Worm (Caenorhabditis elegans) whole organism, dauer: Measurements from ENCODE around the gene nhr-8.

ENCODE experiments used
- unc-62 ChIP-seq: sonication (generic microtip); optimal IDR thresholded peaks from 2 replicates; lab custom pipeline; 2017; ENCODE audit warnings: missing biosample characterization, missing genetic modification reagents, missing genetic modification characterization

Gene nhr-8

DNA sequence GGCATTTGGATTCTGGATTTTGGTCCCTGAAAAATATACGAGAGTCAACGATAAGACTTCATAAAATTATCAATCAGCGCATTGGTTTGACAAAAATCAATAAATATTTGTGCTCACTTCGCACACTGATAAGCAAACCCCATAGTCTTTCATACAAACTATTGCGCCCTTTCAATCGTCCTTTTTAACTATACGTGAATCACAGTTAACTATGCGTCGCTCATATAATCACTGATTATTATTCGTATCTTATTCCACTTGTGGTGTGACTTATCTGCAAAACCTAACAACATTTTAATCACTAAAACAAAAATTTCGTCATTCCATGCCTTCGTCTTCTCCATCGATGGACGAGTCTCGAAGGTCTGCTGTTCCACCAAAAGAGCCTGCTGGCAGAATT lies at the start of gene nhr-8:
TSS of gene nhr-8 (plus strand) at position 160 of the 400 bp plus-strand sequence.
- TF ChIP-seq unc-62 (GFP tag; lab: Kevin White, UChicago): no peak

DNA sequence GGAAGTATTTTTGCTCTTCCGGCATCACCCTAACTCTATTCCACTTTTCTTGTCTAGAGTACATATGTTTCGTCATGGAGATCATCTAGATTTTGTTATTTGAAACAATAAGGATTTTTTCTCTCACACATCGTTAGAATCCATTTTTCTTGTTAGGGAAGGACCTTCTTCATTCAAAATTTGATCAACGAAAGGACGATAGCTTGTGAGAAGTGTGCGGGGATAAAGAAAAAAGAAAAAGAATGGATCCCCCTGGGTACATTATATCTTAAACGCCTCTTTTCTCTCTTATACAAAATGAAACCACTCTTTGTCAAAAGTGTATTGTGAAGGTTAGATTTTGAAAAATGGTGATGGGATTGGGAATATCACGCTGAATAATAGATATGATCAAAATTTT lies 49.2 kb upstream of the nhr-8 start:
- no peak for TF ChIP-seq unc-62 (GFP tag; lab: Kevin White, UChicago)

DNA sequence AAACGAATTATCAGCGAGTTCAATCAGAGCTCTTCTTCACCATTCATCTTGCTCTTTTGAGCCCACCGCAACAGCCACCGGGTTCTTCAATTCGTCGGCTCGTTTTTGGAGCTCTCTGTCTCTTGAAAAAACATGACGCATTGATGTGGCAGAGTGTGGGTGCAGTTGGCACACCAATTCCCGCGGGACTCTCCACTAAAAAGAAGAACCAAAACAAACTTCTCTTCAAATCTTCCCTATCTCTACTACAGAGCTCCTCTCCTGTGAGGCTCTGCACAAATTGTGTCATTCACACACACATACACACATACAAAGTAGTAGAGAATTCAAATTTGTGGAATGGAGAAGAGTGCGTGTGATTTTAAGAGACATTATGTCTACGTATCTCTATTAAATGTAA lies 47.8 kb upstream of the nhr-8 start:
- no peak for TF ChIP-seq unc-62 (GFP tag; lab: Kevin White, UChicago)

DNA sequence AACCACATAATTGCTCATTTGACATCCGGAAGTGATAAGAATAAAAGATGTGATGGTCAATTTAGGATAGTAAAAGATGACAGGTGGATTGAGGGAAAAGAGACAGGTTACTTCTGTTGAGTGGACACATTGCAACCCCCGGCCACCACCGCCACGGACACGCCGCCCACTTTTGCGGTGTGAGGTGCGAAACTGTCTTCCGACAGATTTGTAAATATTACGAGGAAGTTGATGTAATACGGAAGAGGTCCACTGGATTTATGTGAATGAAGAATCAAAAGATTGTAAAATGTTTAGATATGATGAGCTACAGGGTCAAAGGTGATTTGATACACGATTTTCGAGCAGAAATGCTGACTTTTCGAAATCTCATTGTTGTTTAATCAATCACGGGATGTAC lies 37.9 kb upstream of the nhr-8 start, which contains the start of gene C08G9.2:
TSS of gene C08G9.2 (minus strand) at position 101 of the 400 bp plus-strand sequence.
- TF ChIP-seq unc-62 (GFP tag; lab: Kevin White, UChicago): no peak

DNA sequence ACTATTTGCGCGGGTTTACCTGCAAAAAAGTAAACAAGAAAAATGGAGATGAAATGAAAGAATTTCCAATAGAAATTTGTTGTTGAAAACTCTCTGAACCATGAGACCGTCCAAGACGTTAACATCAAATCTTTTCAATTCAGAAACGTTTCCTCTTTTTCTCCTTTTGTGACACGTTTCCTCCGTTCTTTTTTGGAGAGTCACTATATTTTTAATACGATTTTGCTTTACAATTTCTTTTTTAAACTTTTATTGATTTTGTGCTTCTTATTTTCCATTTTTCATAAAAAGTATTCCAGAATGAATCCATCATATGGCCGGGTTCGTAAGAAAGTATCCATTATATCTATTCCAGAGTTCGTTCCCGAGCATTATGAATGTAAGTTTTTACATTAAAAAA lies 35.9 kb upstream of the nhr-8 start, which contains the start of gene itr-1:
TSS of gene itr-1 (plus strand) at position 301 of the 400 bp plus-strand sequence.
- no peak for TF ChIP-seq unc-62 (GFP tag; lab: Kevin White, UChicago)

DNA sequence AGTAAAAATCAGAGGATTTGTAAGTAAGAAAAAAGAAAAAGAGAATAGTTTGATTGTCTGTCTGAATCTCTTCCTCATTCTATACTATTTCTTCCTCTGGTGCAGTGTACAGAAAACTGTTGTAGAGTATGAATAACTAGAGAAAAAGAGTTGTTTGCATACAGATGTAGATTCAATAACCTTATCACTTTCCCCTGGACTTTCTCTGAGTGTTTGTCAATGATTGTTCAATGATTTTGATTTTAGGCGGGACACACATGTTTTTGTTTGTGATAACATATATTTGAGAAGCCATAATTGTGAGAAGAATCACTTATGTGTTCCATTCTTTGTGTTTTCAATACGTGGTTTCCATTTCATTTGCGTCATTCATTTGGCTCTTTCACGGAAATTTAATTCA lies 31.7 kb upstream of the nhr-8 start:
- TF ChIP-seq unc-62 (GFP tag; lab: Kevin White, UChicago): no peak

DNA sequence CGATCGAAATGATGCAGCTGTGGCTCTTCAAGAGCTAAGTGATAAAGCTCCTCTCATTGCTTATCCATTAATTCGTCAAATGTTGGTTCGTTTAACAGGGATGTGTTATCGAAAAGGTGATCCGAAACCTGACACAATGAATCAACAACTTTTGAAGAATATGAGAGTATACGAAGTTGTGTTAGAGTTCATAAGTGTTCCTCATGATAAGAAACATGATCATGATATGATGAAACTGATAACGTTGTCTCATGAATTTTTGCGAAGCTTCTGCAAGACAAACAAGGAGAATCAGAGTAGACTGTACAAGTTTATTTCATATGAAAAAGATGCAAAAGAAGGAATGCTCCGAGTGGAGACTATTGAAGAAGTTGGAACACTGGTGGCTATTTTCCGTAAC lies 21.5 kb upstream of the nhr-8 start:
- TF ChIP-seq unc-62 (GFP tag; lab: Kevin White, UChicago): no peak

DNA sequence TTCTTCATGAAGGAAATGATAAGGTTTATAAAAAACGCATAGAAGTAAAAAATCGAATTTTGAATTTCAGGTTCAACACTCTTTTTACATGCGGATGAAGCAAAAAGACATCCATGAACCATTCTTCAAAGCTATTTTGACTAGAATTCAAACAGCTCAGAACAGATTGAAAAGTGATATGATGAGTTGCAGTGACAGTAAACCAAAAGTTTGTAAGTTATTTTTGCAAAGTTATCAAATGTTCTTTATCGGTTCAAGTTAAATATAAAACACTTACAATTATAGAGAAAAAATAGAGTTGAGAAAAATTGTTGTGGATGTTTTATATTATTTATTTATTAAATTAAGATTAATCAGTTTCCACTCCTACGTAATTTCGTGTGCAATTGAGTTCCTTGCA lies 18.3 kb upstream of the nhr-8 start:
- TF ChIP-seq unc-62 (GFP tag; lab: Kevin White, UChicago): no peak

DNA sequence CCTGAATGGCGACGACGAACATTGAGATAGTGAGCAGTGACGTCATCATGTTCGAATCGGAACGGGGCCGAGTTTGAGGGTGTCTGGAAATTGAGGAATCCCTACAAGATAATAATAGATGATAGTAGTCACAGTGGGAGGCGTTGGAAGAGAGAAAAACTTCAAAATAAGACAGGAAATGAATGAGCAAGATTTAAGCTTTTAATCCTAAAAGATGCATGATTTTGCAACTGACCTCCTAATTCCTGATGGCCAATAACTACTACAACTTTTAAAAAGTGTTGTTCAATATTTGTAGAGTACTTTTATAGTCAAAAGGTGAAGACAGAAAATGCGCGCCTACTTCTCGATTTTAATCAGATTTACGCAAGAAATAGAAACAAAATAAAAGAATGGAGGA lies 12.5 kb upstream of the nhr-8 start, which contains the start of gene flp-13:
TSS of gene flp-13 (minus strand) at position 101 of the 400 bp plus-strand sequence.
- TF ChIP-seq unc-62 (GFP tag; lab: Kevin White, UChicago): no peak

DNA sequence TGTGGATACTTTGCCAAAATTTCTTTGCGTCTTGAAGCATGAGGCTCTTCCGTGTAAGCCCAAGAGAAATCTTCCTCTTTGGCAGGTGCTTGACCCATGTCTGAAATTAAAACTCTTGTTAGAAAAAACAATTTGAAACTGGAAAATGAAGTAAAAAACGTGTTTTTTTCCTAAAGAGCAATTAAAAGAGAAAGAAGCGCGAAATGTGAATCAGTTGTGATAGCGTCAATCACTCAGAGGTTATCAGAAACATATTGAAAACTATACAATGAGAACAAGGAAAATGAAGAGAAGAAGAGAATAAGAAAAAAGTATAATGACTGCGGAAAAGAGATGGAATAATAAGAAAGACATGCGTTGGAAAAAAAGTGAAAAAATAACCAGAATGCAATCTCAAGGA lies 4.0 kb upstream of the nhr-8 start, which contains the start of gene F33D4.4:
TSS of gene F33D4.4 (minus strand) at position 101 of the 400 bp plus-strand sequence.
- TF ChIP-seq unc-62 (GFP tag; lab: Kevin White, UChicago): no peak

DNA sequence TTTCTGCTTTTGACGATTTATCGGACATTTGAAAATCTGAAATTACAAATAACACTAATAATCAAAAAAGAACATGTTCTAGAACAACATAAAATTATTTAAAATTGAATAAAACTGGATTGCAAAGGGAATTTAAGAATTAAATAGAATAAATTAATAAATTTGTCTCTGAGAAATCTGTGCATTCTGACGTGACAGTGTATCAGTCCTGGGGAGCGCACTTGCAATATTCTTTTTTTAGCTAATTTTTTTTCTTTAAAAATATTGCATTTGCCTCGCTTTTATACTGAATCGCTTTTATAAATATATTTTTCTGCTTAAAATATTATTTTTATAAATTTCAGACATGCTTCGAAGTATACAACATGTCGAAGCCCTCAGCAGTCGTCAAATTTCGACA lies 1.1 kb upstream of the nhr-8 start, which contains the start of the genes mrpl-1, emc-6 and mrps-24:
TSS of gene mrpl-1 (minus strand) at position 1 of the 400 bp plus-strand sequence.
TSS of gene emc-6 (minus strand) at position 36 of the 400 bp plus-strand sequence.
TSS of gene mrps-24 (plus strand) at position 345 of the 400 bp plus-strand sequence.
- TF ChIP-seq unc-62 (GFP tag; lab: Kevin White, UChicago): no peak

DNA sequence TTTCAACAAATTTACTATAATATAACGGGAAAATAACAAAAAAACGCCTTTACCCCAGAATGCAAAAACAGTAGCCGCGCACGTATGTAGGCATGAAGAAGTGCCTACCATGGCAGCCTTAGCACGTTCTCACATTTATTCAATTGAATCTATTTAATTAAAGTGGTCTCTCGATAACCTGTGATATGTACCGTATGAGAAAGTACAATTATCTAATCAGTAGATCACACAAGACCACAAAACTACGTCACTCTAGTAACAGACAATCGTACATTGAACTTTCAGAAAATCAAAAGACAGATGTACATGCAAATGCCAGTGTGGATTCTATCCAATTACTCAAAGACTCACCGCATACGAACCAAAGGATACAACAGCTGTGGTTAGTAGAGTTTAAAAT lies 1.5 kb downstream of the nhr-8 start:
- no peak for TF ChIP-seq unc-62 (GFP tag; lab: Kevin White, UChicago)

DNA sequence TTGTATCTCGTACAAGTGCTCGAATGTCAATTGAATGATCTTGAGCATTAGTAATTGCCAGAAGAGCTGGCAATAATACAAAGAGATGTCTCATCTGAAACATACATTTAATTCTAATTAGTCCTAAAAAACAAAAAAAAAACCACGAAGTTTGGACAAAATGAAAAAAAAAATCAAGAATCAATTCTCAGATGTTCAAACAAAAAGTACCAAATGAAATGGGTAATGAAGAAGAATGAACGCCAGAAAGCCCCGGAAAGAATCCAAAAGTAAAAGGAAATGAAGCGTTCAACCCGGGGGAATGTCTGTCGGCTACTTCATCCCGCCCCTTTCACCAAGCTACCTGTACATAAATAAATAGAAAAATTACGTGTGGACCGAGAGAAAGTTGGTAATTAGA lies 7.1 kb downstream of the nhr-8 start, which contains the start of gene F33D4.6:
TSS of gene F33D4.6 (minus strand) at position 101 of the 400 bp plus-strand sequence.
- no peak for TF ChIP-seq unc-62 (GFP tag; lab: Kevin White, UChicago)

DNA sequence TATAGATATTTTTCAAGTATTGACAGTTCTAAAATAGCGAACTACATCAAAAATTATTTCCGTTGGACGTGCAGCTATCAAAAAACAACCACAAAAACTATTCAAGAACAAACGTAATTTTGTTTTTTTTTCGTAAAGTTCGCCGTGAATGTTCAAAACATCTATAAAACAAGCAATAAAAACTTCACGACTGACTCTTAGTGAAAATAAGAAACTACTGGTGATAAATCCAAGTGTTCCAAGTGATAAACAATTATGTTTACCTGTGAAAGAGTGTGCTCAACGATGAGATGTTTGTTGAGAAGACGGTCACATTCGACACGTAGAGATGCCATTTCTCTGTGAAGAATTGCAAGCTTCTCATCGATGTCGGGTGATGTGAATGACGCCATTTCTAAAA lies 12.0 kb downstream of the nhr-8 start, which contains the start of gene C50F7.6:
TSS of gene C50F7.6 (minus strand) at position 394 of the 400 bp plus-strand sequence.
- no peak for TF ChIP-seq unc-62 (GFP tag; lab: Kevin White, UChicago)

DNA sequence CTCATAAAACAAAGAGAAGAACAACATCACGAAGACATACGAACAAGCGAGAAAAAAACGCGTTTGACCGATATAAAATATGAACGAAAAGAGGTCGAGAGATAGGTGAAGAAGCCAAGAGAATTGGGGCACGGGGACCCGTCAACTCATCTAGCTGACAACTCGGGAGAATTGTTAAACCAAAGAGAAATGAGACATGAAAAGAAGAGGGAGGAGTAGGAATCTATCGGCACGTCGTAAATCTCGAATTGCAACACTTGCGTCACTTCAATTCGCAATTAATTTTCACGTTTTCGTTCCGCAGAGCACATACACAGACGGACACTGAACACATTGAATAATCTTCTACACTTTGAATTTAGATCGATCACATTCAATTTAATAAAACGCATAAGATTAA lies 12.8 kb downstream of the nhr-8 start:
- no peak for TF ChIP-seq unc-62 (GFP tag; lab: Kevin White, UChicago)

DNA sequence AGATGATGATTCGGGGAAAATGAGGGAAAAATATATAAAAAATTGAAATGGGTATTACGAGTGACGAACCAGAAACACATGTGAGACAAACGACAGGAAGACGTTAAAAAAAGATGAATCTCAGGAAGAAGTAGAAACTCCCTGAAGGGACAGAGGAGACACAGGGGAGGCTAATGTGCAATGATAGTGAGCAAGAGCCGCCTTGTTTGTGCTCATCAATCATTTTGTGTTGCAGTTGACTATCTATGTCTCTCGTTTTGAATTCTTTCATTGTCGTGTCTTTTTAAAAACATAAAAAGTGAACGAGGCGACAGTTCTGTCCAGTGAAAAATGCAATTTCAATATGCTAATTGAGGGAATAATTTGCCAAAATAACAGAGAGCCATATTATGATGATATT lies 14.1 kb downstream of the nhr-8 start:
- TF ChIP-seq unc-62 (GFP tag; lab: Kevin White, UChicago): no peak

DNA sequence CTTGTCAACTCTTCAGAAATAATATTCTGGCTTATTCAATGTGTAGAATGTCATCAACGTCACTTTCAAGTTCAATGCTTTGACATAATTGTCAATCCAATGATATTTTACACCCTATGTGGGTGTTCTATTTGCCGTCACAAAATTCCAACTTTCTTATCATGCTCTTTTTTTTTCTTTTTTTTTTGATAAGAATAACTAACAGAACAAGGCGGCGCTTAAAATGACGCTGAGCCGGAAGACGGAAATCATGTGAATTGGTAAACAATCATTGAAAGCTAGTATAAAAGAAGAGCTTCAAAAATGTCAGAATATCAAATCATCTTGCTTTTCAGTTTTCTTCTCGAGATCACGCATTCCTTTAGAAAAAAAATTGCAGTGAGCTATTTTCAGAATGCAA lies 15.5 kb downstream of the nhr-8 start, which contains the start of gene C50F7.5:
TSS of gene C50F7.5 (plus strand) at position 395 of the 400 bp plus-strand sequence.
- no peak for TF ChIP-seq unc-62 (GFP tag; lab: Kevin White, UChicago)
